Worm (Caenorhabditis elegans) whole organism, L2 larva: ENCODE results near the gene Y43F8C.17.

Experiments
- C34F6.9 ChIP-seq: fragments of 150-350 bp; optimal IDR thresholded peaks from 2 replicates; lab custom pipeline; 2014; ENCODE audit warnings: missing biosample characterization, missing genetic modification characterization
- F13H6.1 ChIP-seq: sonication (generic microtip); optimal IDR thresholded peaks from 2 replicates; lab custom pipeline; 2016; ENCODE audit warnings: missing genetic modification characterization, missing compliant biosample characterization
- aly-2 ChIP-seq: fragments of 150-350 bp; optimal IDR thresholded peaks from 2 replicates; lab custom pipeline; 2014; ENCODE audit warnings: missing biosample characterization, missing genetic modification characterization
- dmd-4 ChIP-seq: sonication (generic microtip); optimal IDR thresholded peaks from 2 replicates; lab custom pipeline; 2017; ENCODE audit warnings: missing biosample characterization, missing genetic modification characterization
- mdl-1 ChIP-seq, 2 experiments: fragments of 150-350 bp in 1 of 2; sonication (generic microtip) in 1 of 2; optimal IDR thresholded peaks; 2 replicates each; lab custom pipeline; 2017; ENCODE audit warnings: missing biosample characterization in 2 of 2, missing genetic modification characterization in 2 of 2
- nhr-11 ChIP-seq: fragments of 150-350 bp; optimal IDR thresholded peaks from 2 replicates; lab custom pipeline; 2014; ENCODE audit warnings: missing biosample characterization, missing genetic modification characterization
- nhr-237 ChIP-seq: fragments of 150-350 bp; optimal IDR thresholded peaks from 2 replicates; lab custom pipeline; 2014; ENCODE audit warnings: missing biosample characterization, missing genetic modification characterization
- nhr-6 ChIP-seq: fragments of 150-350 bp; optimal IDR thresholded peaks from 2 replicates; lab custom pipeline; 2014; ENCODE audit warnings: missing biosample characterization, missing genetic modification characterization
- sem-4 ChIP-seq: fragments of 150-350 bp; optimal IDR thresholded peaks from 2 replicates; lab custom pipeline; 2014; ENCODE audit warnings: missing biosample characterization, missing genetic modification reagents, missing genetic modification characterization
- ztf-4 ChIP-seq: fragments of 150-350 bp; optimal IDR thresholded peaks from 2 replicates; lab custom pipeline; 2014; ENCODE audit warnings: missing biosample characterization, missing genetic modification characterization

- TF ChIP-seq dmd-4 (tag; lab: Kevin White, UChicago) (no peak), nhr-11 (tag; lab: Kevin White, UChicago) (no peak), nhr-237 (no peak), nhr-6 (tag; lab: Kevin White, UChicago) (no peak), F13H6.1 (no peak), C34F6.9 (peak; percentile 12), sem-4 (tag; lab: Kevin White, UChicago) (no peak), mdl-1 (tag; optimal IDR thresholded peaks at IDR 0.05; lab: Kevin White, UChicago) (no peak), ztf-4 (tag; lab: Kevin White, UChicago) (no peak), aly-2 (tag; lab: Kevin White, UChicago) (no peak)
Observed at ce11 chrV:19672357-19672756, 43.6 kb upstream of the Y43F8C.17 start.
